Worm (Caenorhabditis elegans): ENCODE data around the gene T06E6.15.

DNA sequence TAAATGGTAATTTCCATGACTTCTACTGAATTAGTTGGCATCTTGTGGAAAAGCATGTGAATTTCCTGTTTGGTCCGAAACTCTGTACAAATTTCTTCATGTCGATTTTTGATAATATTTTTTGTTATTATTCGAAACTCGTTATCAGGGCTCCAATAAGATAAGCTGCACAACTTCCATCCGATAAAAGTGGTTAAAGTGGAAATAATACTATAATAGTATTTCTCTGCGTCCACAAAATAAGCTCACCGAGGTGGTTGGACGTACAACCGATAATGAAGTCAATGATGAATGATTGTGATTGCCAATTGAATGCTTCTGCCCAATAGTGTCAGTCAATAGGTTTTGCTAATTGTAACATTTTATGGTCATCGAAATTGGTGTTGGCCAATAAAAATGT is 48.8 kb upstream of the T06E6.15 start, which contains the start of gene T26H5.4:
- TF ChIP-seq flt-1 (GFP tag; IDR thresholded peaks at IDR 0.05), result no peak
- TF ChIP-seq med-1 (GFP tag; optimal IDR thresholded peaks at IDR 0.05; ENCODE audit: insufficient read depth), result no peak
- TF ChIP-seq tab-1 (GFP tag; IDR thresholded peaks at IDR 0.05), result no peak
- no peak for TF ChIP-seq klf-2 (GFP tag; conservative IDR thresholded peaks at IDR 0.05)
- no peak for TF ChIP-seq ztf-23 (GFP tag; IDR thresholded peaks at IDR 0.05)
- TF ChIP-seq T22C8.4 (GFP tag; IDR thresholded peaks at IDR 0.05), result no peak

Measured in whole organism, midembryonic.